Worm (Caenorhabditis elegans): ENCODE results near the gene B0250.18.

- TF ChIP-seq ama-1 (optimal IDR thresholded peaks at IDR 0.05) (no peak), ama-1 (GFP tag; optimal IDR thresholded peaks at IDR 0.05) (no peak), lsy-27 (tag; optimal IDR thresholded peaks at IDR 0.05; ENCODE audit: borderline replicate concordance, insufficient read depth) (no peak), Y53F4B.3 (GFP tag; IDR thresholded peaks at IDR 0.05) (no peak), D2030.7 (GFP tag; IDR thresholded peaks at IDR 0.05) (no peak), ceh-27 (GFP tag; optimal IDR thresholded peaks at IDR 0.05) (no peak), snpc-4 (GFP tag; optimal IDR thresholded peaks at IDR 0.05) (no peak), snpc-4 (tag; optimal IDR thresholded peaks at IDR 0.05) (no peak), mel-28 (tag; optimal IDR thresholded peaks at IDR 0.05; ENCODE audit: borderline replicate concordance) (no peak), ets-4 (GFP tag; optimal IDR thresholded peaks at IDR 0.05) (no peak), F57A8.1 (GFP tag; optimal IDR thresholded peaks at IDR 0.05) (no peak), ztf-22 (GFP tag; optimal IDR thresholded peaks at IDR 0.05) (no peak), unc-62 (GFP tag; optimal IDR thresholded peaks at IDR 0.05) (no peak), nhr-90 (tag; optimal IDR thresholded peaks at IDR 0.05) (no peak), zim-3 (tag; optimal IDR thresholded peaks at IDR 0.05) (no peak)
Measured at ce11 chrV:20476981-20477380, 16.3 kb upstream of the B0250.18 start.

Measured in whole organism, young adult.